Fruit fly (Drosophila melanogaster): ENCODE data around the gene CG12091.

CG12091 gene

dm6 chr3L:1578391-1578948, 41.8 kb upstream of the CG12091 start:
- TF ChIP-seq tj (GFP tag; optimal IDR thresholded peaks at IDR 0.05) (no peak), pad (GFP tag; optimal IDR thresholded peaks at IDR 0.05) (peak; percentile 82)

- TF ChIP-seq cic (GFP tag; optimal IDR thresholded peaks at IDR 0.05) (no peak), pad (GFP tag; optimal IDR thresholded peaks at IDR 0.05) (peak; percentile 27)
Measured at dm6 chr3L:1577338-1577737, 40.7 kb upstream of the CG12091 start.

dm6 chr3L:1576489-1577106, 40.0 kb upstream of the CG12091 start, which contains the start of gene CG13917:
Gene CG13917 (plus strand): TSS chr3L:1576699.
- TF ChIP-seq CG1620 (GFP tag; optimal IDR thresholded peaks at IDR 0.05): no peak
- peak; percentile 65 for TF ChIP-seq bab1 (GFP tag; optimal IDR thresholded peaks at IDR 0.05)
- TF ChIP-seq CG33017 (tag; optimal IDR thresholded peaks at IDR 0.05): no peak
- no peak for TF ChIP-seq kay (GFP tag; ENCODE audit: borderline replicate concordance)
- no peak for TF ChIP-seq Crg-1 (GFP tag; optimal IDR thresholded peaks at IDR 0.05)
- TF ChIP-seq CG14711 (tag; optimal IDR thresholded peaks at IDR 0.05): no peak
- no peak for TF ChIP-seq Hr96 (GFP tag; optimal IDR thresholded peaks at IDR 0.05)
- no peak for TF ChIP-seq CG5204 (GFP tag; optimal IDR thresholded peaks at IDR 0.05)
- TF ChIP-seq tj (GFP tag; optimal IDR thresholded peaks at IDR 0.05): peak; percentile 9
- TF ChIP-seq CG7101 (tag; optimal IDR thresholded peaks at IDR 0.05): no peak
- TF ChIP-seq pad (GFP tag; optimal IDR thresholded peaks at IDR 0.05): peak; percentile 71

- no peak for TF ChIP-seq CG14711 (tag; optimal IDR thresholded peaks at IDR 0.05)
- no peak for TF ChIP-seq CG7101 (tag; optimal IDR thresholded peaks at IDR 0.05)
- no peak for TF ChIP-seq tj (GFP tag; optimal IDR thresholded peaks at IDR 0.05)
- TF ChIP-seq CG12768 (GFP tag; optimal IDR thresholded peaks at IDR 0.05): no peak
- TF ChIP-seq Crg-1 (GFP tag; optimal IDR thresholded peaks at IDR 0.05): no peak
- no peak for TF ChIP-seq toe (GFP tag; optimal IDR thresholded peaks at IDR 0.05)
- no peak for TF ChIP-seq cnc (optimal IDR thresholded peaks at IDR 0.05)
- TF ChIP-seq CG33017 (tag; optimal IDR thresholded peaks at IDR 0.05): no peak
- TF ChIP-seq cic (GFP tag; optimal IDR thresholded peaks at IDR 0.05): no peak
- no peak for TF ChIP-seq Clk (GFP tag; optimal IDR thresholded peaks at IDR 0.05)
Measured at dm6 chr3L:1575731-1576376, 39.2 kb upstream of the CG12091 start.

dm6 chr3L:1573191-1573590, 36.6 kb upstream of the CG12091 start:
- TF ChIP-seq CG7101 (tag; optimal IDR thresholded peaks at IDR 0.05): no peak
- TF ChIP-seq CG33017 (tag; optimal IDR thresholded peaks at IDR 0.05): no peak
- no peak for TF ChIP-seq CG5204 (GFP tag; optimal IDR thresholded peaks at IDR 0.05)
- TF ChIP-seq CG14711 (tag; optimal IDR thresholded peaks at IDR 0.05): no peak
- TF ChIP-seq cnc (optimal IDR thresholded peaks at IDR 0.05): no peak
- no peak for TF ChIP-seq Clk (GFP tag; optimal IDR thresholded peaks at IDR 0.05)
- no peak for TF ChIP-seq Hr96 (GFP tag; optimal IDR thresholded peaks at IDR 0.05)
- no peak for TF ChIP-seq ovo (GFP tag; optimal IDR thresholded peaks at IDR 0.05)
- TF ChIP-seq pad (GFP tag; optimal IDR thresholded peaks at IDR 0.05): no peak
- TF ChIP-seq kay (GFP tag; ENCODE audit: borderline replicate concordance): no peak
- no peak for TF ChIP-seq tj (GFP tag; optimal IDR thresholded peaks at IDR 0.05)
- TF ChIP-seq bab1 (GFP tag; optimal IDR thresholded peaks at IDR 0.05): no peak
- no peak for TF ChIP-seq Mnt (GFP tag; optimal IDR thresholded peaks at IDR 0.05)
- TF ChIP-seq cic (GFP tag; optimal IDR thresholded peaks at IDR 0.05): no peak

dm6 chr3L:1571077-1571476, 34.4 kb upstream of the CG12091 start:
- TF ChIP-seq CG1620 (GFP tag; optimal IDR thresholded peaks at IDR 0.05) (no peak), CG14711 (tag; optimal IDR thresholded peaks at IDR 0.05) (no peak), cic (GFP tag; optimal IDR thresholded peaks at IDR 0.05) (no peak), CG11617 (GFP tag; optimal IDR thresholded peaks at IDR 0.05) (no peak), Clk (GFP tag; optimal IDR thresholded peaks at IDR 0.05) (no peak), toe (GFP tag; optimal IDR thresholded peaks at IDR 0.05) (no peak), CG5204 (GFP tag; optimal IDR thresholded peaks at IDR 0.05) (no peak), ovo (GFP tag; optimal IDR thresholded peaks at IDR 0.05) (no peak), Mnt (GFP tag; optimal IDR thresholded peaks at IDR 0.05) (no peak), CG7045 (GFP tag; optimal IDR thresholded peaks at IDR 0.05) (no peak), CG33017 (tag; optimal IDR thresholded peaks at IDR 0.05) (no peak), tj (GFP tag; optimal IDR thresholded peaks at IDR 0.05) (peak; percentile 1), Hr96 (GFP tag; optimal IDR thresholded peaks at IDR 0.05) (no peak), CG7101 (tag; optimal IDR thresholded peaks at IDR 0.05) (no peak), Crg-1 (GFP tag; optimal IDR thresholded peaks at IDR 0.05) (no peak), bab1 (GFP tag; optimal IDR thresholded peaks at IDR 0.05) (no peak), kay (GFP tag; ENCODE audit: borderline replicate concordance) (peak; percentile 45), pad (GFP tag; optimal IDR thresholded peaks at IDR 0.05) (no peak)

- peak; percentile 59 for TF ChIP-seq tj (GFP tag; optimal IDR thresholded peaks at IDR 0.05)
- TF ChIP-seq CG7045 (GFP tag; optimal IDR thresholded peaks at IDR 0.05): no peak
- TF ChIP-seq bab1 (GFP tag; optimal IDR thresholded peaks at IDR 0.05): peak; percentile 9
Measured at dm6 chr3L:1569966-1570276, 33.3 kb upstream of the CG12091 start.

All from whole organism, adult.